Worm (Caenorhabditis elegans): ENCODE measurements around the gene Y58A7A.2.

The Y58A7A.2 gene

DNA sequence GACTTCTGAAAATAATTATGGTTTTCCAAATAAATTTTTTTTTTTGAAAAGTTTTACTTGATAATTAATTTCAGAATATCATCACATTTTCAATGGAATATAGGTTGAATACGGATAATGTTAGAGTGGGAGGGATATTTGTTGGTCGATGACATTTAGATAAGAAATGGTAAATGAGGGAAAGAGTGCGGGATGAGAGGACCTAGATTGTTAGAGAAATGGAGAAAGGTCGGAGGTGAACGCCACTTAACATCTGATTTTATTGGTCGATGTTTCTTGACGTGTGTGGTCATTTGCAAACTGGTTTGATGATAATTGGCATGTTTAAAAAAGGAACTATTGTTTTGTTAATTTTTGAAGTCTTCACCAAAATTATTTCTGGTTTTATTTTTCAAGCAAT, 33.5 kb downstream of the Y58A7A.2 start:
- TF ChIP-seq med-1 (GFP tag; optimal IDR thresholded peaks at IDR 0.05; ENCODE audit: insufficient read depth) (no peak), tab-1 (GFP tag; IDR thresholded peaks at IDR 0.05) (no peak), klf-2 (GFP tag; conservative IDR thresholded peaks at IDR 0.05) (no peak), T22C8.4 (GFP tag; IDR thresholded peaks at IDR 0.05) (no peak), ztf-29 (GFP tag; IDR thresholded peaks at IDR 0.05) (no peak), ref-1 (GFP tag; conservative IDR thresholded peaks at IDR 0.05) (no peak), ztf-23 (GFP tag; IDR thresholded peaks at IDR 0.05) (no peak), flt-1 (GFP tag; IDR thresholded peaks at IDR 0.05) (no peak), cog-1 (tag; optimal IDR thresholded peaks at IDR 0.05) (no peak)

DNA sequence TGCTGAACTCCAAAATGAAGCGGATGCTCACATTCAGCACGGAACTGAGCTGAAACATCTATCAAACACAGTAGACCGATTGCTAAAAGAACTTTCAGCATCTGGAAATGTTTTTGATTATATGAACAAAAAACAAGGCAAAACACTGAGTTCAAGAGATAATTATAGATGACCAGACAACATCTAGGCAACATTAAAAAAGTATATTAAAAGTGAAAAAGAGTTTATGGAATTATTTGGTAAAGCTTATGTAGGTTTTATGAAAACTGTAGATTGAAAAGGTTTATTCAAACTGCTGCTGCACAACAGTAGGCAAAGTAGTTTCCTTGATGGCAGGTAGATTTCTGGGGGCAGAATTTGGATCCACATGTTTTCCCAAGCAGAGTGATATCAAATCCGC, 35.6 kb downstream of the Y58A7A.2 start, which contains the start of gene K11D12.7:
Gene K11D12.7 (minus strand): TSS at position 101 of the 400 bp plus-strand sequence.
- TF ChIP-seq ztf-23 (GFP tag; IDR thresholded peaks at IDR 0.05) (no peak), ref-1 (GFP tag; conservative IDR thresholded peaks at IDR 0.05) (no peak), flt-1 (GFP tag; IDR thresholded peaks at IDR 0.05) (no peak), klf-2 (GFP tag; conservative IDR thresholded peaks at IDR 0.05) (no peak)

DNA sequence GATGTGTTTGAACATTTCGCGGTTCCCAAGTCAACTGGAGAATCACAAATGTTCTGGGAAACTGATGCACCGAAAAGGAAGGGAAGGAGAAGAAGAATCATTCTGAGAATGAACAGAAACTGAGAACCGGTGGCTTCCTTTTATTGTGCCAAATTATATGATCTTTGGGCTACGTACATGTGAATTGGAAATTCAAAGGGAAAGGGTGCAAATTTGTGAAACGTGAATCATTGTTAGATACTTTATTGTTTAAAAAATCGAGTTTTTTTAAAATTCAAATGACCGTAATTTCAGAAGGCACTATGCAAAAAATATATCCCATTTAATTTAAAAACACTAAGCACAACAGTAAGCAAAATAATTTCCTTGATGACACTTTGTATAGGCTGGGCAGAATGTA, 36.9 kb downstream of the Y58A7A.2 start, which contains the start of gene K11D12.6:
Gene K11D12.6 (minus strand): TSS at position 101 of the 400 bp plus-strand sequence.
- TF ChIP-seq T22C8.4 (GFP tag; IDR thresholded peaks at IDR 0.05), result no peak
- no peak for TF ChIP-seq ztf-29 (GFP tag; IDR thresholded peaks at IDR 0.05)
- no peak for TF ChIP-seq ztf-23 (GFP tag; IDR thresholded peaks at IDR 0.05)
- no peak for TF ChIP-seq med-1 (GFP tag; optimal IDR thresholded peaks at IDR 0.05; ENCODE audit: insufficient read depth)
- no peak for TF ChIP-seq ref-1 (GFP tag; conservative IDR thresholded peaks at IDR 0.05)
- no peak for TF ChIP-seq cog-1 (tag; optimal IDR thresholded peaks at IDR 0.05)
- no peak for TF ChIP-seq tab-1 (GFP tag; IDR thresholded peaks at IDR 0.05)
- TF ChIP-seq flt-1 (GFP tag; IDR thresholded peaks at IDR 0.05), result no peak
- no peak for TF ChIP-seq klf-2 (GFP tag; conservative IDR thresholded peaks at IDR 0.05)

DNA sequence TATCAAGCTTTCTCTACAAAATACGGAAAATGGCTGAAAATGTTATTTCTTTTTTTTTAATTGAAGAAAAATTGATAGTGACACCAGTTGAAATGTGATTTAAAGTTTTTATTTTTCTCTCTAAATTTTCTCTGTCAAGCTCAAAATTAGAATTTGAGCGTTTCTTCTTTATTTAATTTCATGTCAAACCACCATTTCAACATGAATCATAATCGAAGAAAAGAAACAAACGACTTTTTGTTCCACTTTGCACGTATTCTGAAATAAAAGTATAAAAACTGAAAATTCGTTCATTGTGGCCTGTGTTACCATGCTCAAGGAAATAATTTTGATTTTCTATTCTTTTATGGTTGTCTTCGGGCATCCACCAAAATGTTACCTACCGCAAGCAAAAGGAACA, 38.9 kb downstream of the Y58A7A.2 start, which contains the start of gene K11D12.13:
Gene K11D12.13 (plus strand): TSS at position 301 of the 400 bp plus-strand sequence.
- TF ChIP-seq ztf-23 (GFP tag; IDR thresholded peaks at IDR 0.05) (no peak), klf-2 (GFP tag; conservative IDR thresholded peaks at IDR 0.05) (no peak)

DNA sequence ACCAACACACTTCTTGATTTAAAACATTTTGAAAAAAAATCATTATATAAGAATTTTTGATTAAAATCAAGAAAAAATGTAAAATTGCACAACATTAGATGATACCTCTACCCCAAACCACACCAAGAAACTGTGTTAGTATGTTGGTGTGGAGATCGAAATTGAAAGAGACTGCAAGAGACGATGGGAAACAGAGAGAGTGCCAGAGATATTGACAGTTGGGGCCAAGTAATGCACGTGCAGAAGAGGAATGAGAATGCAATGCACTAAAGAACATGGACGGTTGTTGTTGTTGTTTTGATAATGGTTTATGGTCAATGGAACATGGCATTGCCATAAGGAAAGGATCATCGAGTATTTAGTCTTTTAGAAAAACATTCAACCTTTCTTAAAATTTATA, 39.8 kb downstream of the Y58A7A.2 start:
- TF ChIP-seq T22C8.4 (GFP tag; IDR thresholded peaks at IDR 0.05), result no peak
- no peak for TF ChIP-seq ref-1 (GFP tag; conservative IDR thresholded peaks at IDR 0.05)
- no peak for TF ChIP-seq flt-1 (GFP tag; IDR thresholded peaks at IDR 0.05)
- TF ChIP-seq klf-2 (GFP tag; conservative IDR thresholded peaks at IDR 0.05), result no peak
- no peak for TF ChIP-seq ztf-29 (GFP tag; IDR thresholded peaks at IDR 0.05)
- no peak for TF ChIP-seq ztf-23 (GFP tag; IDR thresholded peaks at IDR 0.05)
- no peak for TF ChIP-seq med-1 (GFP tag; optimal IDR thresholded peaks at IDR 0.05; ENCODE audit: insufficient read depth)
- no peak for TF ChIP-seq tab-1 (GFP tag; IDR thresholded peaks at IDR 0.05)
- TF ChIP-seq cog-1 (tag; optimal IDR thresholded peaks at IDR 0.05), result no peak

DNA sequence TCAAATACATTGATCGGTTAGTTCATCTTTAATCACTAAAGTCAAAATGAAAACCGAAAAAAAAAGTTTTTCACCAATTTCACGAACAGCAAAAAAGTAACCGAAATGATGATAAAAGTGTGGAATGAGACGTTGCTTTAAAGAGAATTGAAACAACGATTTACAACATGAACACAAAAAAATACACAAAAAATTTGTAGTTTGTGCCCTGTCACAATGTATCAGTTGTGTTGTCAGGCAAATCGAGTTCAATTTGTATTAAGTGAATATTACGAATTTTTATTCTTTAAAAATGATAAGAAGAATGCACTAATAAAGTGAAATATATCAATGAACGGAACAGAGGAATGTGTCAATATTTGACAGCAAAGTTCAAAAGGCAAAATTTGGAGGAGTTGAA, 40.2 kb downstream of the Y58A7A.2 start:
- TF ChIP-seq ztf-23 (GFP tag; IDR thresholded peaks at IDR 0.05), result no peak

DNA sequence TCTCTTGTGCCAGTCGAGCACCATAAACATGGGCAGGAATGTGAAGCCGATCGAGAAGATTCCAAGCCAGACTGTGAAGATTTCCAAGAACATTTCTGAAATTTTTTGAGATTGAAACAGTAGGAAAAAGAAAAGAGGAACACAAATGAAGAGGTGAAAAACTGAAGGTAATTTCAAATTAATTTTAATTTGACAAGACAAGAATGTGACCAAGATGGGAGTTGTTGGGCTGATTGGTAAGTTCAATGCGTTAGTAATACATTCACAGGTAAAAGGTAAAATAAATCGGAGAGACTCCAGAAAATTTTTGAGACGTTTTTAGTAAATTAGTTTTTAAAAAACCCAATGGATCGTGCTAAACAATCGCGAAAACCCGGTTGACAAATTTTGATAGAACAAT, 41.3 kb downstream of the Y58A7A.2 start, which contains the start of gene swt-7:
Gene swt-7 (minus strand): TSS at position 101 of the 400 bp plus-strand sequence.
- TF ChIP-seq ztf-23 (GFP tag; IDR thresholded peaks at IDR 0.05) (no peak), T22C8.4 (GFP tag; IDR thresholded peaks at IDR 0.05) (no peak), tab-1 (GFP tag; IDR thresholded peaks at IDR 0.05) (no peak), klf-2 (GFP tag; conservative IDR thresholded peaks at IDR 0.05) (no peak), med-1 (GFP tag; optimal IDR thresholded peaks at IDR 0.05; ENCODE audit: insufficient read depth) (no peak), ztf-29 (GFP tag; IDR thresholded peaks at IDR 0.05) (no peak), flt-1 (GFP tag; IDR thresholded peaks at IDR 0.05) (no peak), cog-1 (tag; optimal IDR thresholded peaks at IDR 0.05) (no peak), ref-1 (GFP tag; conservative IDR thresholded peaks at IDR 0.05) (no peak)

DNA sequence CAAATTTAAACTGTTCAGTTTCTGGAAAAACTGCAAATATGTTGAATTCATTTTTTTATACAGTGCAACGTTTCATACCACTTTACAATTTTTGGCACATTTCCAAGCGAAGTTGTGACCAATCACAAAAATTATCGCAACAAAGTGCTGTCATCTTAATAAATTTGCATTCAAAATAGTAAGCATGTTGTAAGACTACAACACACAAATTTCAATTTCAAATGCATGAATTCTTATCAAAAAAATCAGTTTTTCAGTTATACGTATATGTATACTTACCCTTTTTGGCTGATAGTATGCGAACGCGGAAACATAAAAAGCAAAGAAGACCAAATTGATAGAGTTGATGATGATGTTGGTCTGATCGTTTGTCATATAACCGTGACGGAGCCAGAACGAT, 41.8 kb downstream of the Y58A7A.2 start:
- TF ChIP-seq flt-1 (GFP tag; IDR thresholded peaks at IDR 0.05), result no peak
- TF ChIP-seq ztf-29 (GFP tag; IDR thresholded peaks at IDR 0.05), result no peak
- no peak for TF ChIP-seq cog-1 (tag; optimal IDR thresholded peaks at IDR 0.05)
- no peak for TF ChIP-seq tab-1 (GFP tag; IDR thresholded peaks at IDR 0.05)
- TF ChIP-seq ztf-23 (GFP tag; IDR thresholded peaks at IDR 0.05), result no peak
- no peak for TF ChIP-seq klf-2 (GFP tag; conservative IDR thresholded peaks at IDR 0.05)
- TF ChIP-seq T22C8.4 (GFP tag; IDR thresholded peaks at IDR 0.05), result no peak
- TF ChIP-seq med-1 (GFP tag; optimal IDR thresholded peaks at IDR 0.05; ENCODE audit: insufficient read depth), result no peak

DNA sequence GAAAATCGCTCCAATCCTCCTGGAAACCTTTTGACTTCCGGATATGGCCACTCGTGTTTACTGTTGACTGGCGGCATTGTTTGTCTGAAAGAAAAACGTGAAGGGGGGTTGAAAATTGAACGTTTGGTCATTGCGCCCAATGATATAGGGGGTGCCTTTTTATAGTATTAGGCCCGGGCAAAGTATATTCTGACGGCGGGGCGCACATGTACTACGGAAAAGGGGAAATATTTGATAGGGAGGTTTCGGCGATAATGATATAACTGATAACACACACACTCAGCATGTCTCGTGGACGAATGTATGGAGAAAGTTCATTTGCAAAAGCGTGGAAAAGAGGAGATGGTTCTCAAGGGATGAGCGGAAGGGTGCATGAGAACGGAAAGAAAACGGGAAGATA, 44.3 kb downstream of the Y58A7A.2 start, which contains the start of gene cpt-4:
Gene cpt-4 (minus strand): TSS at position 84 of the 400 bp plus-strand sequence.
- no peak for TF ChIP-seq cog-1 (tag; optimal IDR thresholded peaks at IDR 0.05)
- TF ChIP-seq flt-1 (GFP tag; IDR thresholded peaks at IDR 0.05), result no peak

DNA sequence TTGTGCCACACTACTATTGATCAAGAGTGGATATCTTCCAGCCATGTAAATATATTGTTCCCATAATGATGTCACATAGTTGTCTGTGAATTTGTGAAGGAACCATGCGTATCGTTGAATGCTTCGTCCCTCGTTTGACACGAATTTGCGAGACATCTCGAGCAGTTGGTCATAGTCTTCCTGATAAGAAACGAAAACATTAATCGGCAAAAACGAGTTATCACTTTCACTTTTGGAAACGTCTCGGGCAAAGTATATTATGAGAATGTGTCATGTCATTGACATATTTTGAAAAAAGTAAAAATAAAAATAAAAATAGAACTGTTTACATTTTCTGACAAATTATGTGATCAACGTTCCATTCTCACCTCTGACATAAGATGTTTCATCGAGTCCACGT, 45.5 kb downstream of the Y58A7A.2 start:
- TF ChIP-seq flt-1 (GFP tag; IDR thresholded peaks at IDR 0.05), result no peak
- no peak for TF ChIP-seq ref-1 (GFP tag; conservative IDR thresholded peaks at IDR 0.05)
- TF ChIP-seq T22C8.4 (GFP tag; IDR thresholded peaks at IDR 0.05), result no peak
- no peak for TF ChIP-seq klf-2 (GFP tag; conservative IDR thresholded peaks at IDR 0.05)
- no peak for TF ChIP-seq med-1 (GFP tag; optimal IDR thresholded peaks at IDR 0.05; ENCODE audit: insufficient read depth)
- TF ChIP-seq tab-1 (GFP tag; IDR thresholded peaks at IDR 0.05), result no peak
- no peak for TF ChIP-seq cog-1 (tag; optimal IDR thresholded peaks at IDR 0.05)
- no peak for TF ChIP-seq ztf-23 (GFP tag; IDR thresholded peaks at IDR 0.05)
- no peak for TF ChIP-seq ztf-29 (GFP tag; IDR thresholded peaks at IDR 0.05)

DNA sequence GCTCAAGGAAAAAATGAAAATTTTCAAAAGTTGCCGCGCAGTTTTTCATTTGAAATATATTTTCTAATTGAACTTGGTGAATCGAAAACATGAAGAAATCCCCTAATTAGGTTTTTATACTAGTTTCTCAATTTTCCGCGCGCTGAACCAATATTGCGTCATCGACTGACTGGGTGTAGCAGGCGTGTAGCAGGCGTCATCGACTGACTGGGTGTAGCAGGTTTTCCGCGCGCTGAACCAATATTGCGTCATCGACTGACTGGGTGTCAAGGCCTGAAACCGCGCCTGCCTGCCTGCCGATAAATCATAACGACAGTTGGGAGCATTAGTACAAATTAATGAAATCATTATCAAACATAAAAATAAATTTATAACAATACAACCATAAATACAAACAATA, 48.6 kb downstream of the Y58A7A.2 start:
- TF ChIP-seq tab-1 (GFP tag; IDR thresholded peaks at IDR 0.05) (no peak), ztf-29 (GFP tag; IDR thresholded peaks at IDR 0.05) (no peak), ref-1 (GFP tag; conservative IDR thresholded peaks at IDR 0.05) (no peak), cog-1 (tag; optimal IDR thresholded peaks at IDR 0.05) (no peak), klf-2 (GFP tag; conservative IDR thresholded peaks at IDR 0.05) (no peak), ztf-23 (GFP tag; IDR thresholded peaks at IDR 0.05) (no peak), flt-1 (GFP tag; IDR thresholded peaks at IDR 0.05) (no peak), T22C8.4 (GFP tag; IDR thresholded peaks at IDR 0.05) (no peak), med-1 (GFP tag; optimal IDR thresholded peaks at IDR 0.05; ENCODE audit: insufficient read depth) (no peak)

Measured in whole organism, midembryonic.